Worm (Caenorhabditis elegans): Measurements from ENCODE around the gene ttr-9.

ttr-9 gene

DNA sequence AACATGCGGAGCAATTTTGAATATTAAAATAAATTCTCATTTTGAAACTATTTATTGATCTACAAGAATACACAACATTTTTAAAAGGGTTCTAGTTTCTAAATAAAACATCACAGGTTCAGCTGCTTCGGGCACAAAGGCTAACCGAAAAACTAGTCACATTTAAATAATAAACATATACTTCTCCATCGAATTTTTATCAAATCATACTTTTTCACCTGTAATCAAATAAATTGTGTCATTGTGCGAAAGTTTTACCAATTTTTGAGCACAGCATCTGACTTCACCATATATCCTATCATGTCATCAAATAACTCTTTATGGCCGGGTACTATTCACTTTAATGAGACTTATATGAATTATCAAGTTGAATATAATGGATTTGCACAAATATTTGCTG lies 15.8 kb downstream of the ttr-9 start, which contains the start of gene sru-6:
TSS of gene sru-6 (plus strand) at position 301 of the 400 bp plus-strand sequence.
- TF ChIP-seq W03F9.2 (tag; optimal IDR thresholded peaks at IDR 0.05) (no peak), dao-5 (tag; optimal IDR thresholded peaks at IDR 0.05) (no peak), him-1 (tag; optimal IDR thresholded peaks at IDR 0.05) (no peak)

DNA sequence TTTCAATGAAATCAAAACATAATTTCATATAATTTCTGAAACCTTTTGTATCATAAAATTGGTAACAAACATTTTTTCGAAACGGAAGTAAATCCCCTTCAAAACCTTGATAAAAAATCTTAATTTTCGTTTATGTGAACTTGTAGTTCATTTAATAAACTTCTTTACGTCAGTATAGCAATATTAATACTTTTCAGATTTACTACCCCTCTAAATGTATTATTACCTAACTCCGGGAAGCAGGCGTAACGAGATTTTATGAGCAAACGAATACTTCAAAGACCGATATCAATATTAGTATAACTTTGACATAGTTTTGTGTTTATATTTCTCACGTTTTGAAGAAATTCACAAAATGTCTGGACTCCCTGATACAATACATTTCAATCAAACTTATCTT lies 17.8 kb downstream of the ttr-9 start, which contains the start of gene sru-1:
TSS of gene sru-1 (plus strand) at position 301 of the 400 bp plus-strand sequence.
- TF ChIP-seq him-1 (tag; optimal IDR thresholded peaks at IDR 0.05) (no peak), W03F9.2 (tag; optimal IDR thresholded peaks at IDR 0.05) (no peak), dao-5 (tag; optimal IDR thresholded peaks at IDR 0.05) (no peak)

DNA sequence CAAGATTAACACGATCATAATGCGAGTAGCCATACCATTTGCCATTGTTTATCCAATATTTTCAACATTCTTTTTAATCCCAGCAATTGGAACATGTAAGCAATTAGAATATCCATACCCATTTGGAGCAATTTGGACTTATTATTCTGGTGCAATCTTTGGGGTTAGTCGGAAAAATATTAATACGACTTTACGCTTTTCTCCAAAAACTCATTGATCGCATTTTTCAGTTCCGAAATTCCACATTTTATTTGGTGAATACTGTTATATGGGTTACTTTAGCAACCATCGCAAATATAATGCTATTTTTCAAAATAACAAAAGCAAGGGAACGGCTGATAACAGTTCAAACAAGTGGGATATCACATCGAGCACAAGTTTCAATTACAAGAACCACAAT lies 19.4 kb downstream of the ttr-9 start:
- no peak for TF ChIP-seq him-1 (tag; optimal IDR thresholded peaks at IDR 0.05)
- no peak for TF ChIP-seq W03F9.2 (tag; optimal IDR thresholded peaks at IDR 0.05)
- TF ChIP-seq dao-5 (tag; optimal IDR thresholded peaks at IDR 0.05), result no peak

DNA sequence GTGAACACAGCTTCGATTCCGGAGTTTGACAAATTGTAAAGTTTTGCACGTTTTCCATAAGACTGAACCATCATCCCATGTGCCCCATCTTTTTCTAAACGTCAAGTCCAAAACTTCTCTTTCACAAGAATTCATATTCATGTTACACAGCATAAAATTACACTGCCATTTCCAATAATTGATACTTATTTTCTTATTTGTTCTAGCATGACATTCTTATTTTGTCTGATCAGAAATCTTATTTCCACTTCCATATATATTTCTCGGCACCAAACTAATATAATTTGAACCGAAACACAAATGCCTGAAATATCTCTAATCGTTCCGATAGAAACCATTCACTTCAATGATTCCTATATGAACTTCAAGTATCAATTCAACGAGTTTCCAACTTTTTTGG lies 20.2 kb downstream of the ttr-9 start, which contains the start of gene sru-2:
TSS of gene sru-2 (plus strand) at position 301 of the 400 bp plus-strand sequence.
- TF ChIP-seq W03F9.2 (tag; optimal IDR thresholded peaks at IDR 0.05) (no peak), dao-5 (tag; optimal IDR thresholded peaks at IDR 0.05) (no peak), him-1 (tag; optimal IDR thresholded peaks at IDR 0.05) (no peak)

DNA sequence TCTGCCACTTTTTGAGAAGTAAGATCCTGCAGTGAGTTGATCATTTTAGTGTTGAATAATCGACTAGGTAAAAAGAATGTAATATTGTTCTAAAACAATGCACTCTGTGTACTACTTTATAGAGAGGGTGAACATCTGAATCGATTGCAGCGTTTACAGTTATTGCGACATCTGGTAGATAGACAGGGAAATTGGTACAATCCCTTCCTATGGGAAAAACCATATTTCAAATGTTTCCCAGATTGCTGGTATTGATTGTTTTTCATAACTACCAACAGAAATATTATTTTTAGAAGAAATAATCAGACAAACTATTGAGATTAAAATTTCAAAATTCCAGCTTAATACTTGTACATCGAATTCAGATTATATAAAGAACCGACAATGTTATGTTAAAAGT lies 21.1 kb downstream of the ttr-9 start, which contains the start of gene gadr-2:
TSS of gene gadr-2 (minus strand) at position 101 of the 400 bp plus-strand sequence.
- TF ChIP-seq him-1 (tag; optimal IDR thresholded peaks at IDR 0.05) (no peak), W03F9.2 (tag; optimal IDR thresholded peaks at IDR 0.05) (no peak), dao-5 (tag; optimal IDR thresholded peaks at IDR 0.05) (no peak)

DNA sequence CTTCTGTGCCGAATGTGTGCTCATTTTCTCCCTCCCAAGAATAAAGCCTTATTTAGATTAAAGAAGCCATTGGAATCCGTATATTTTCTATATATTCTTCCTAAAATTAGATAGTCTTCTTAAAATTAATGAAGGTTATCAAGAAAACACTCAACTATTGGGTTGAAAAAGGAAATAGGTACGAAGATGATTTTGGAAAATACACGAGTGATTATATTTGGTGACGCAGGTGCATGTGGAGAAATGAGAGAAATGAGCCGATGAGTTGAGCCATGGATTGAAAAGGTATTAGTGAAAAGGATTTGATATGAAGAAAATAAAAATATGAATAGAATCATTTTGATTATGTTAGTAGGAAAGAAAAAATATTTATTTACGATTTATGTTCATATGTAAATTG lies 25.2 kb downstream of the ttr-9 start, which contains the start of gene cng-3:
TSS of gene cng-3 (minus strand) at position 102 of the 400 bp plus-strand sequence.
- TF ChIP-seq dao-5 (tag; optimal IDR thresholded peaks at IDR 0.05), result no peak
- TF ChIP-seq him-1 (tag; optimal IDR thresholded peaks at IDR 0.05), result no peak
- no peak for TF ChIP-seq W03F9.2 (tag; optimal IDR thresholded peaks at IDR 0.05)

DNA sequence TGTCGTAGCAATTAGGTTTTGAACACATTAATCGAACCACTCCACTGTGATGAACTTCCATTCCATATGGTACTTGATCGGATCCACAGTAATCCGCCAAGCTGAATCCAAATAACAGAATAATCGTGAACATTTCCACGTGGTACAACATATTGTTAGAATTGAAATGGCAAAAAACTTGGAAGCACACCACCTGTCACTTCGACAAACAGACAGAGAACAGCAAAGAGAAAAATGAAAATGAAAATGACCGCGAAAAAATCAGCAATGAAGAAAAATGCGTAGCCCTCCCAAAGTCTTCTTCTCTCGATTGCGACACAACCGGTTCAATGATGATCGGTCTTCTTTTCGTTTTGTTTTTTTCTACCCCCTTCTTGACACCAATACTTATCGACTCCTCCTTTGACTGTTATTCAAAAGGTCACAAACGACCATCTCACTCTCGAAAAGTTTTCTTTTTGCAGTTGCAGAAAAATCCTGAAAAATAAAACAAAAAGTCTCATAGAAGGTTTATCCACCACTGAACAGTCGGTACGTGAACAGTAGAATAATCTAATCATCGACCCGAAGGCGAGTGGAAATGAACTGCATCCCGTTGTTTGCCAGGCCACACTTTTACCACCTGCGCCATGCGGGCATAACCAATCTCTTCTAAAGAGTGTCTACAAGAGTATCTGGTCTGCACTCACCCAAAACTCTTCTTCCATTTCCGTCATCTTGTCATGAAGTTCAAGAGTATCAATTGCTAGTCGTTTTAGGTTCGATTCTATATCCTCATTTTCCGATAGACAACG lies 28.8 kb downstream of the ttr-9 start, which contains the start of gene wrt-3:
TSS of gene wrt-3 (minus strand) at position 322 of the 794 bp plus-strand sequence.
- TF ChIP-seq W03F9.2 (tag; optimal IDR thresholded peaks at IDR 0.05) (no peak), dao-5 (tag; optimal IDR thresholded peaks at IDR 0.05) (peak; percentile 88), him-1 (tag; optimal IDR thresholded peaks at IDR 0.05) (peak; percentile 36)

DNA sequence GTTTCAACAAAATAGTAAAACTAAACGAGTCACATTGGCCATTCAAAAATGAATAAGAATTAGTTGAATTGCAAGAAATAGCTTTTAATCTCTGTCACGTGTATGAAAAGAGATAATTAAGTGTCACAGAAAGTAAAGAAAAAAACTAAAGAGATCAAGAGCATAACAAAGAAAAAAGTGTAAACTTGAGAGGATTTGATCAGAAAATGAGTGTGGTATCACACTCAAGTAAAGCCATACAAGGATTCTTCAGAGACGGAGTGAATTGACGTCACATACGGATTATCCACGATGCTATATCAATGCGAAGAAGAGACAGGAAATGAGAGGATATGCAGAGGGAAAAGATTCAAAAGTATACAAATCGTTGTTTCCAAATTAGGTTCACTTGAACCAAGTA lies 36.9 kb downstream of the ttr-9 start:
- TF ChIP-seq W03F9.2 (tag; optimal IDR thresholded peaks at IDR 0.05) (no peak), him-1 (tag; optimal IDR thresholded peaks at IDR 0.05) (no peak), dao-5 (tag; optimal IDR thresholded peaks at IDR 0.05) (no peak)

DNA sequence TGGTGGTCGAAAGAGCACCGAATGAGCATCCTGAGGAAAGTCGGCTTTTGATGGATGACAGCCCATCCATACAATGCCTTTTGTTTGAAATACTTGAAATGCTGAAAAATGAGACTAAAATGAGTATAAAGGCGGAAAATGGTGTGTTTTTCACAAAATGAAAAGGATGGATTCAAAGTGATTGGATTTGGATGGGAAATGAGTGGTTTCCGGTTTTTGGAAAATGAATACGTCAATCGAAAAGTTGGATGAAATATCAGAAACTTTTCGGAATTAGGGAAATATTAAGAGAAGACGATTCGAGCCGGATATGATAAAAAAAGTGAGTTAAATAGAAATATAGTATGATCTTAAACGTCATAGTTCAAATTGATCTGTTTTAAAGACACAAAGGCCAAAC lies 38.7 kb downstream of the ttr-9 start, which contains the start of gene F38E11.6:
TSS of gene F38E11.6 (minus strand) at position 101 of the 400 bp plus-strand sequence.
- TF ChIP-seq W03F9.2 (tag; optimal IDR thresholded peaks at IDR 0.05) (no peak), dao-5 (tag; optimal IDR thresholded peaks at IDR 0.05) (no peak), him-1 (tag; optimal IDR thresholded peaks at IDR 0.05) (no peak)

DNA sequence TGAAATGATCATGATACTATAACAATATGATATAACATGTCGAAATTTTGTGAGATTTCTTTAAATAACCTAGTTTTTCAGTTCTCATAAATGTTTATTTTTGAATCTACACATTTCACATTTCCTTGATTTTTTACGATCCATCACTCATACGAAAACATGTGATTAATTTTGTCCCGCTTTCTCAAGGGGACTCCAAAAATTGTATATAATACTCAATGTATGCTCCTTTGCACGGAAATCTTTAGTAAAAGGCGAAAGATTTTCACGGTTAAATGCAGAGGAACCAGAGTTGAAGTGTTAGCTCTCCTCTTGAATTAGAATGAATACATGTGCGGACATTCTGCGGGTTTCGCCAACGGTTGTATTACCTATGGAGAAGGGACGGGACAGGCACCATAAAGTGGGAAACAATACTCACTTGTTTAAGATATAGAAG lies 41.8 kb downstream of the ttr-9 start:
- TF ChIP-seq him-1 (tag; optimal IDR thresholded peaks at IDR 0.05) (no peak), W03F9.2 (tag; optimal IDR thresholded peaks at IDR 0.05) (no peak), dao-5 (tag; optimal IDR thresholded peaks at IDR 0.05) (no peak)

DNA sequence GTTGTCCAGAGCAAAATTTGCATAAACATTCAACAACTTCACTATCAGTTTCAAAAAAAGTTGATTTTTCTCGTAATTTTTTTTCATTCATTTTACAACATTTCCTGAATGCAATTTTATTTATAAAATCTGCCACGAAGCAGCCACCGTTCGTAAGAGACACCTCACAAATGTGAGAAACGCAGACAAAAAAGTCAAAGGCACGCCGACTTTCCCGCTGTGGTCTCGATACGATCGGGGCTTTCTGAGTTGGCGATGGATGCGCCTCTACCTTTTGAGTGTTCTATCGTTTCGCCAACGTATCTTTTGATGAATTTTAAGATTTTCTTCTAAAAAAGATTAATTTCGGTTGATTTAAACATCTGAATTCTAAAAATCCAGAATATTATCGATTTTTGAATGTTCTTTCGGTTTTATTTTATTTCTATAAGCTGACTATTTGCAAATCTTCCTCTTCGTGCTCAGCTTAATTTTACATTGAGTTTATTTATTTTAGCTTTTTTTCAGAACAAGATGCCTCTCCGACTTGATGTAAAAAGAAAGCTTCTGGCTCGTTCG lies 46.8 kb downstream of the ttr-9 start, which contains the start of gene copb-2:
TSS of gene copb-2 (plus strand) at position 508 of the 558 bp plus-strand sequence.
- no peak for TF ChIP-seq W03F9.2 (tag; optimal IDR thresholded peaks at IDR 0.05)

DNA sequence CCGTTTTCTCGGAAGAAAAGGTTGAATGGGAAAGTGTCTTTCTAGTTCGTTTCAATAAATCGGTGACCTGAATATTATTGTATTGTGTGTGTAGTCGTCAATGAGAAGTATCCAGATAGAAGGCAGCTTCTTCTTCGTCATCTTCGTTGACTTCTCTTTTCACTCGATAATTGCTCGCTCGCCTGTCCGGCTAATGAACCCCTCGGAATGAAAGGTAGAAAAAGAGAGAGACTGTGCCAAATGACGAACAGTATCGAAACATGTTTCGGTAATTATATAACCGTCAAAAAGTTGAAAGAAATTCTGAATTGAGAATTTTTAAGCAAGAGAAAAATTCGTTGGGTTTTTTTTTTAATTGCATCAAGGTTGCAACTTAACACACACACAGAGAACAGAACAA lies 48.8 kb downstream of the ttr-9 start, which contains the start of gene cutl-17:
TSS of gene cutl-17 (minus strand) at position 101 of the 400 bp plus-strand sequence.
- TF ChIP-seq him-1 (tag; optimal IDR thresholded peaks at IDR 0.05), result no peak
- TF ChIP-seq W03F9.2 (tag; optimal IDR thresholded peaks at IDR 0.05), result no peak
- no peak for TF ChIP-seq dao-5 (tag; optimal IDR thresholded peaks at IDR 0.05)

Data from whole organism, L4/young adult.